Fruit fly (Drosophila melanogaster) whole organism, adult: ENCODE results near the gene CG5665.
A peak's percentile ranks its signal among the peaks of the same experiment; 100 is the strongest.

Source experiments
- CG11617 ChIP-seq: fragments of 200-800 bp; sonication (Bioruptor generic); optimal IDR thresholded peaks from 2 replicates; lab custom pipeline; 2017; ENCODE audit warnings: mild to moderate bottlenecking, missing biosample characterization, missing genetic modification reagents, missing genetic modification characterization
- CG12768 ChIP-seq: fragments of 200-800 bp; sonication (Bioruptor generic); optimal IDR thresholded peaks from 2 replicates; lab custom pipeline; 2017; ENCODE audit warnings: missing biosample characterization, missing genetic modification characterization, mild to moderate bottlenecking, moderate library complexity, missing genetic modification reagents
- CG14711 ChIP-seq: fragments of 200-800 bp; sonication (Bioruptor generic); optimal IDR thresholded peaks from 2 replicates; lab custom pipeline; 2018; ENCODE audit warnings: missing biosample characterization, mild to moderate bottlenecking, missing genetic modification characterization, moderate library complexity
- CG1620 ChIP-seq: fragments of 200-800 bp; sonication (Bioruptor generic); optimal IDR thresholded peaks from 2 replicates; lab custom pipeline; 2016; ENCODE audit warnings: missing biosample characterization, missing genetic modification characterization
- CG33017 ChIP-seq: fragments of 200-800 bp; sonication (Bioruptor generic); optimal IDR thresholded peaks from 2 replicates; lab custom pipeline; 2018; ENCODE audit warnings: missing biosample characterization, mild to moderate bottlenecking, missing genetic modification characterization, moderate library complexity
- CG5204 ChIP-seq: fragments of 200-800 bp; sonication (Bioruptor generic); optimal IDR thresholded peaks from 2 replicates; lab custom pipeline; 2016; ENCODE audit warnings: missing biosample characterization, missing genetic modification characterization
- CG7045 ChIP-seq: fragments of 200-800 bp; sonication (Bioruptor generic); optimal IDR thresholded peaks from 2 replicates; lab custom pipeline; 2017; ENCODE audit warnings: missing biosample characterization, mild to moderate bottlenecking, missing genetic modification characterization
- CG7101 ChIP-seq: fragments of 200-800 bp; sonication (Bioruptor generic); optimal IDR thresholded peaks from 2 replicates; lab custom pipeline; 2018; ENCODE audit warnings: missing biosample characterization, mild to moderate bottlenecking, missing genetic modification characterization, moderate library complexity
- Clk ChIP-seq: fragments of 200-800 bp; sonication (Bioruptor generic); optimal IDR thresholded peaks from 2 replicates; lab custom pipeline; 2017; ENCODE audit warnings: missing biosample characterization, missing genetic modification characterization
- Crg-1 ChIP-seq: fragments of 200-800 bp; sonication (Bioruptor generic); optimal IDR thresholded peaks from 2 replicates; lab custom pipeline; 2016; ENCODE audit warnings: missing biosample characterization, missing genetic modification characterization
- Hr96 ChIP-seq: fragments of 200-800 bp; sonication (Bioruptor generic); optimal IDR thresholded peaks from 2 replicates; lab custom pipeline; 2016; ENCODE audit warnings: missing biosample characterization, missing genetic modification characterization
- Mnt ChIP-seq: fragments of 200-800 bp; sonication (Bioruptor generic); optimal IDR thresholded peaks from 2 replicates; lab custom pipeline; 2016; ENCODE audit warnings: missing biosample characterization, mild to moderate bottlenecking, missing genetic modification characterization
- bab1 ChIP-seq: fragments of 200-800 bp; sonication (Bioruptor generic); optimal IDR thresholded peaks from 3 replicates; lab custom pipeline; 2019; ENCODE audit warnings: missing biosample characterization, mild to moderate bottlenecking, missing genetic modification characterization, moderate library complexity
- cic ChIP-seq: fragments of 200-800 bp; sonication (Bioruptor generic); optimal IDR thresholded peaks from 2 replicates; lab custom pipeline; 2017; ENCODE audit warnings: missing biosample characterization, mild to moderate bottlenecking, missing genetic modification characterization, moderate library complexity
- cnc ChIP-seq, 2 experiments: fragments of >200 bp; optimal IDR thresholded peaks; 2 replicates each; lab custom pipeline; 2017
- kay ChIP-seq: fragments of 200-800 bp; sonication (Bioruptor generic); peaks from one replicate; lab custom pipeline; 2016; ENCODE audit warnings: missing biosample characterization, missing genetic modification characterization, borderline replicate concordance
- ovo ChIP-seq: fragments of 200-800 bp; sonication (Bioruptor generic); optimal IDR thresholded peaks from 2 replicates; lab custom pipeline; 2016; ENCODE audit warnings: missing biosample characterization, missing genetic modification characterization
- pad ChIP-seq: fragments of 200-800 bp; sonication (Bioruptor generic); optimal IDR thresholded peaks from 3 replicates; lab custom pipeline; 2017; ENCODE audit warnings: missing biosample characterization, missing genetic modification characterization, mild to moderate bottlenecking, moderate library complexity, missing genetic modification reagents
- tj ChIP-seq: fragments of 200-800 bp; sonication (Bioruptor generic); optimal IDR thresholded peaks from 3 replicates; lab custom pipeline; 2017; ENCODE audit warnings: missing biosample characterization, mild to moderate bottlenecking, missing genetic modification characterization, moderate library complexity
- toe ChIP-seq: fragments of 200-800 bp; sonication (Bioruptor generic); optimal IDR thresholded peaks from 2 replicates; lab custom pipeline; 2016; ENCODE audit warnings: missing biosample characterization, missing genetic modification characterization

Gene CG5665

dm6 chr3L:20399550-20400109 lies 41.3 kb downstream of the CG5665 start:
- TF ChIP-seq cic (GFP tag; lab: Kevin White, UChicago): no peak
- peak; percentile 79 for TF ChIP-seq CG7045 (GFP tag; lab: Kevin White, UChicago)
- no peak for TF ChIP-seq cnc (optimal IDR thresholded peaks at IDR 0.05; lab: Kevin White, UChicago)
- peak; percentile 31 for TF ChIP-seq Mnt
- TF ChIP-seq bab1 (GFP tag; lab: Kevin White, UChicago): peak; percentile 88
- peak; percentile 82 for TF ChIP-seq CG11617
- TF ChIP-seq CG14711 (tag; lab: Kevin White, UChicago): peak; percentile 79
- peak; percentile 76 for TF ChIP-seq tj (GFP tag; lab: Kevin White, UChicago)
- TF ChIP-seq ovo (GFP tag; lab: Kevin White, UChicago): peak; percentile 61
- TF ChIP-seq toe: peak; percentile 68
- peak; percentile 73 for TF ChIP-seq Hr96 (GFP tag; lab: Kevin White, UChicago)
- TF ChIP-seq Crg-1 (GFP tag; lab: Kevin White, UChicago): peak; percentile 55
- TF ChIP-seq CG1620 (GFP tag; lab: Kevin White, UChicago): peak; percentile 74
- TF ChIP-seq Clk (GFP tag; lab: Kevin White, UChicago): no peak
- TF ChIP-seq kay (GFP tag; lab: Kevin White, UChicago): peak; percentile 91
- peak; percentile 84 for TF ChIP-seq CG7101 (tag; lab: Kevin White, UChicago)
- TF ChIP-seq CG12768 (GFP tag; lab: Kevin White, UChicago): peak; percentile 73
- TF ChIP-seq CG33017 (tag; lab: Kevin White, UChicago): peak; percentile 89
- peak; percentile 72 for TF ChIP-seq pad (GFP tag; lab: Kevin White, UChicago)
- peak; percentile 72 for TF ChIP-seq CG5204

dm6 chr3L:20400515-20400914 lies 42.2 kb downstream of the CG5665 start:
- TF ChIP-seq Clk (GFP tag; lab: Kevin White, UChicago) (no peak), CG1620 (GFP tag; lab: Kevin White, UChicago) (no peak), CG11617 (no peak), cnc (optimal IDR thresholded peaks at IDR 0.05; lab: Kevin White, UChicago) (no peak), pad (GFP tag; lab: Kevin White, UChicago) (no peak), bab1 (GFP tag; lab: Kevin White, UChicago) (no peak), toe (no peak), cic (GFP tag; lab: Kevin White, UChicago) (no peak), CG14711 (tag; lab: Kevin White, UChicago) (no peak), Hr96 (GFP tag; lab: Kevin White, UChicago) (no peak), ovo (GFP tag; lab: Kevin White, UChicago) (no peak), CG12768 (GFP tag; lab: Kevin White, UChicago) (no peak), CG5204 (no peak), CG7045 (GFP tag; lab: Kevin White, UChicago) (no peak), Crg-1 (GFP tag; lab: Kevin White, UChicago) (no peak)

dm6 chr3L:20401026-20401912 lies 43.0 kb downstream of the CG5665 start, which contains the start of gene trbl:
Gene trbl, minus strand, starts transcription at chr3L:20401609.
- peak; percentile 50 for TF ChIP-seq CG12768 (GFP tag; lab: Kevin White, UChicago)
- TF ChIP-seq Hr96 (GFP tag; lab: Kevin White, UChicago): no peak
- peak; percentile 64 for TF ChIP-seq CG33017 (tag; lab: Kevin White, UChicago)
- no peak for TF ChIP-seq CG5204
- TF ChIP-seq pad (GFP tag; lab: Kevin White, UChicago): peak; percentile 24
- peak; percentile 62 for TF ChIP-seq ovo (GFP tag; lab: Kevin White, UChicago)
- TF ChIP-seq toe: no peak
- peak; percentile 64 for TF ChIP-seq CG11617
- TF ChIP-seq cic (GFP tag; lab: Kevin White, UChicago): peak; percentile 73
- peak; percentile 14 for TF ChIP-seq Crg-1 (GFP tag; lab: Kevin White, UChicago)
- no peak for TF ChIP-seq cnc (optimal IDR thresholded peaks at IDR 0.05; lab: Kevin White, UChicago)
- TF ChIP-seq tj (GFP tag; lab: Kevin White, UChicago): peak; percentile 41
- no peak for TF ChIP-seq CG1620 (GFP tag; lab: Kevin White, UChicago)
- TF ChIP-seq Clk (GFP tag; lab: Kevin White, UChicago): no peak
- TF ChIP-seq CG7045 (GFP tag; lab: Kevin White, UChicago): peak; percentile 54
- TF ChIP-seq kay (GFP tag; lab: Kevin White, UChicago): no peak
- TF ChIP-seq CG7101 (tag; lab: Kevin White, UChicago): peak; percentile 59
- peak; percentile 21 for TF ChIP-seq CG14711 (tag; lab: Kevin White, UChicago)
- TF ChIP-seq bab1 (GFP tag; lab: Kevin White, UChicago): peak; percentile 70
- TF ChIP-seq Mnt: peak; percentile 94

dm6 chr3L:20402665-20403492 lies 44.6 kb downstream of the CG5665 start:
- TF ChIP-seq CG11617: no peak
- no peak for TF ChIP-seq Mnt
- TF ChIP-seq CG14711 (tag; lab: Kevin White, UChicago): no peak
- no peak for TF ChIP-seq Clk (GFP tag; lab: Kevin White, UChicago)
- TF ChIP-seq tj (GFP tag; lab: Kevin White, UChicago): no peak
- no peak for TF ChIP-seq Crg-1 (GFP tag; lab: Kevin White, UChicago)
- no peak for TF ChIP-seq CG7101 (tag; lab: Kevin White, UChicago)
- TF ChIP-seq cic (GFP tag; lab: Kevin White, UChicago): no peak
- no peak for TF ChIP-seq CG7045 (GFP tag; lab: Kevin White, UChicago)
- no peak for TF ChIP-seq CG5204
- no peak for TF ChIP-seq CG12768 (GFP tag; lab: Kevin White, UChicago)
- no peak for TF ChIP-seq bab1 (GFP tag; lab: Kevin White, UChicago)
- TF ChIP-seq pad (GFP tag; lab: Kevin White, UChicago): no peak
- TF ChIP-seq CG1620 (GFP tag; lab: Kevin White, UChicago): no peak
- no peak for TF ChIP-seq Hr96 (GFP tag; lab: Kevin White, UChicago)
- no peak for TF ChIP-seq cnc (optimal IDR thresholded peaks at IDR 0.05; lab: Kevin White, UChicago)
- TF ChIP-seq kay (GFP tag; lab: Kevin White, UChicago): no peak
- TF ChIP-seq toe: no peak
- TF ChIP-seq CG33017 (tag; lab: Kevin White, UChicago): no peak
- TF ChIP-seq ovo (GFP tag; lab: Kevin White, UChicago): no peak
